Worm (Caenorhabditis elegans) whole organism, L4 larva: ENCODE data around the gene Y75B8A.63.

Source experiments
- ZK546.5 ChIP-seq, 2 experiments: sonication (generic microtip); optimal IDR thresholded peaks; 2 replicates each; lab custom pipeline; 2017; ENCODE audit warnings: missing biosample characterization in 2 of 2, missing genetic modification characterization in 2 of 2
- aha-1 ChIP-seq: fragments of 150-350 bp; peaks from one replicate; lab custom pipeline; 2014; ENCODE audit warnings: missing biosample characterization, missing genetic modification characterization
- hif-1 ChIP-seq, 2 experiments: sonication (generic microtip); optimal IDR thresholded peaks; 2 replicates each; lab custom pipeline; 2016 to 2017; ENCODE audit warnings: missing compliant biosample characterization in 2 of 2, missing genetic modification characterization in 2 of 2, missing genetic modification reagents in 2 of 2, missing genotype in 2 of 2, mild to moderate bottlenecking in 1 of 2
- lin-29 ChIP-seq: fragments of 200-800 bp; sonication (Bioruptor generic); IDR thresholded peaks from 2 replicates; pipeline ENCODE4 v1.3.6; 2022; ENCODE audit warnings: missing genetic modification reagents, missing genetic modification characterization, missing compliant biosample characterization
- mdl-1 ChIP-seq, 2 experiments: fragments of 150-350 bp in 1 of 2; sonication (generic microtip) in 1 of 2; optimal IDR thresholded peaks; 2 replicates each; lab custom pipeline; 2014 to 2017; ENCODE audit warnings: missing biosample characterization in 2 of 2, missing genetic modification characterization in 2 of 2
- nhr-41 ChIP-seq: fragments of 200-800 bp; sonication (Bioruptor generic); IDR thresholded peaks from 2 replicates; pipeline ENCODE4 v1.3.6; 2022; ENCODE audit warnings: missing genetic modification reagents, missing genetic modification characterization, missing compliant biosample characterization
- pha-4 ChIP-seq, 2 experiments: fragments of 150-350 bp in 1 of 2; fragments of 200-800 bp in 1 of 2; sonication (Bioruptor generic) in 1 of 2; IDR thresholded peaks in 1 of 2; optimal IDR thresholded peaks in 1 of 2; 2 replicates each; pipeline versions ENCODE4 v1.3.6 to Lab custom; 2014 to 2022; ENCODE audit warnings: missing genetic modification characterization in 2 of 2, missing genetic modification reagents in 2 of 2, missing biosample characterization in 1 of 2, missing compliant biosample characterization in 1 of 2
- sdz-12 ChIP-seq: fragments of 200-800 bp; sonication (Bioruptor generic); optimal IDR thresholded peaks from 2 replicates; lab custom pipeline; 2018; ENCODE audit warnings: mild to moderate bottlenecking, missing genetic modification characterization, missing compliant biosample characterization
- snpc-4 ChIP-seq: fragments of 150-350 bp; optimal IDR thresholded peaks from 2 replicates; lab custom pipeline; 2014; ENCODE audit warnings: missing biosample characterization, missing genetic modification characterization

DNA sequence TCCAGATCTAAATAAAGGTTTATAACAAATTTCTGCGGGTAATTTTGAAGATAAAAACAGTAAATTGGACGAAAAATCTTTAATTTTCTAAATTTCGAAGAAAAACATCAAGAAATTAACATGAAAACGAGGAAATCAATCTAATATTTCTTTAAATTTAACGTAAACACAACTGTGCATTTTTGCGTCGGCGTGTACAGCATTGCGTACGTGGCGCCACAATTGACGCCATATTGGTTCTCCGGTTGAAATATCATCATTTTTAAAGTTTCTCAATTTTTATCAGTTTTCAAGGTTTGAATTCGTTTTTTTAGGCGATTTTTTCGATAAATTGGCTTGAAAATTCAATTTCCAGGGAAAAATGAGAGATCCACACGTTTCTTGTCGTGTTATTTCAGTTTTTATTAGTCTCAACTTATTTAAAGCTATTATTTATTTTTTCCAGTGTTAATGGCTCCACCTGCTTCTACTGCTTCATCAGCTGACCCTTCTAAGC, 42.3 kb downstream of the Y75B8A.63 start, which contains the start of gene rpt-6:
- TF ChIP-seq mdl-1 (tag; optimal IDR thresholded peaks at IDR 0.05; lab: Kevin White, UChicago) (no peak), snpc-4 (no peak), hif-1 (tag; optimal IDR thresholded peaks at IDR 0.05; lab: Kevin White, UChicago) (no peak), ZK546.5 (tag; optimal IDR thresholded peaks at IDR 0.05; lab: Kevin White, UChicago) (no peak), sdz-12 (no peak), aha-1 (peak; percentile 66), pha-4 (GFP tag; IDR thresholded peaks at IDR 0.05; lab: Robert Waterston, UW) (peak; percentile 32; the same call in 1 of the 2 replicates), pha-4 (tag; optimal IDR thresholded peaks at IDR 0.05; lab: Kevin White, UChicago) (no peak), lin-29 (GFP tag; lab: Robert Waterston, UW) (no peak), nhr-41 (GFP tag; lab: Robert Waterston, UW) (no peak)
